Fruit fly (Drosophila melanogaster): ENCODE results near the gene klar.

Gene klar

dm6 chr3L:505782-506408, 34.5 kb downstream of the klar start (continued):
- TF ChIP-seq CG11902 (GFP tag; optimal IDR thresholded peaks at IDR 0.05) (peak; percentile 77), spab (GFP tag; optimal IDR thresholded peaks at IDR 0.05) (no peak), Hr39 (GFP tag; optimal IDR thresholded peaks at IDR 0.05) (peak; percentile 88), CG11294 (GFP tag; IDR thresholded peaks at IDR 0.05) (no peak), CG11762 (GFP tag; optimal IDR thresholded peaks at IDR 0.05; ENCODE audit: insufficient read depth) (no peak), salr (GFP tag; optimal IDR thresholded peaks at IDR 0.05) (peak; percentile 3 to 65), CG6854 (GFP tag; optimal IDR thresholded peaks at IDR 0.05) (peak; percentile 10), fkh (GFP tag; optimal IDR thresholded peaks at IDR 0.05) (no peak), Sox102F (GFP tag; optimal IDR thresholded peaks at IDR 0.05) (no peak), ss (GFP tag; optimal IDR thresholded peaks at IDR 0.05) (no peak), CG16779 (tag; optimal IDR thresholded peaks at IDR 0.05) (no peak), CG8119 (GFP tag; IDR thresholded peaks at IDR 0.05) (no peak), CG31627 (GFP tag; optimal IDR thresholded peaks at IDR 0.05) (peak; percentile 90), Smox (GFP tag; optimal IDR thresholded peaks at IDR 0.05) (no peak), CG7368 (GFP tag; optimal IDR thresholded peaks at IDR 0.05) (peak; percentile 68), CG6163 (GFP tag; IDR thresholded peaks at IDR 0.05) (peak; percentile 56; the same call in 2 of the 3 replicates), fd59A (GFP tag; optimal IDR thresholded peaks at IDR 0.05) (peak; percentile 9), Eip93F (GFP tag; optimal IDR thresholded peaks at IDR 0.05) (no peak), CG32006 (GFP tag; optimal IDR thresholded peaks at IDR 0.05) (peak; percentile 11), CG3919 (GFP tag; optimal IDR thresholded peaks at IDR 0.05) (peak; percentile 80), Sox15 (GFP tag; optimal IDR thresholded peaks at IDR 0.05) (peak; percentile 43), Lpt (GFP tag; optimal IDR thresholded peaks at IDR 0.05) (no peak), Blimp-1 (GFP tag; optimal IDR thresholded peaks at IDR 0.05) (peak; percentile 24), net (GFP tag; optimal IDR thresholded peaks at IDR 0.05) (peak; percentile 50), achi (GFP tag; optimal IDR thresholded peaks at IDR 0.05) (peak; percentile 46), CG8319 (GFP tag; optimal IDR thresholded peaks at IDR 0.05) (peak; percentile 26), fd85E (GFP tag; optimal IDR thresholded peaks at IDR 0.05) (peak; percentile 7), CG9139 (GFP tag; optimal IDR thresholded peaks at IDR 0.05) (no peak), dsx (GFP tag; optimal IDR thresholded peaks at IDR 0.05; ENCODE audit: poor library complexity, severe bottlenecking) (no peak), lz (GFP tag; optimal IDR thresholded peaks at IDR 0.05) (peak; percentile 83)

DNA sequence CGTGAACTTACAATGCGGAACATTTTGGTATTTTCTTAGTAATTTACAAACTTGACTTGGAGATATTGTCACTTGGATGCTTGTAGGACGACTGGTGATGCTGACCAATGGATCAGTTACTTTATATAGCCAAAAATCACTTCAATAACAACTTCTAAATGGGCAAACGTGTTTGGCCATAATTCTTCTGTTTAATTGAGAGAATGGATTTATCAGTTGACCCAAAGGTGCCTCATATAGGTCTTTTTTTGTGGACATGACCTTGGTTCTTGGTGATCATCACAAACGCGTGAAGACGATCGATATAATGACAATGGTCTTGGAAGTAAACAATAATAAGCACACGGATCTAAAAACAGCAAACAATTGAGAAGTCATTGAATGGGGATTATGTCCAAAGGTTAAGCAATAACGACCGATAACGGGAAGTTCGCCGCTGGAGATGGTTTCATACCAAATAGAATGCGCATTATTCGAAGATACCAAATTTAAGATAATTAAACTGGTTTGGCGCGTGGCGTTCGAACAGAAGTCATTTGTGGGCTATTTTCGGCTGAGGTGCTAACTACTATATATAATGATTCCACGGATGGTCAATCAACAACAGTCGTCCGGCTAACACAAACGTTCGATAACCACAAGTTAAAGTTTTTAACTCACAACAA, 39.9 kb downstream of the klar start, which contains the start of the genes CG34267 and CG34268:
TSS of gene CG34267 (minus strand) at position 101 of the 665 bp plus-strand sequence.
TSS of gene CG34268 (plus strand) at position 615 of the 665 bp plus-strand sequence.
- TF ChIP-seq Ets96B (tag; optimal IDR thresholded peaks at IDR 0.05), result no peak
- no peak for TF ChIP-seq eg (GFP tag; IDR thresholded peaks at IDR 0.05)
- TF ChIP-seq Sox15 (GFP tag; optimal IDR thresholded peaks at IDR 0.05), result no peak
- no peak for TF ChIP-seq CG10631 (GFP tag; optimal IDR thresholded peaks at IDR 0.05)
- TF ChIP-seq CG4318 (GFP tag; optimal IDR thresholded peaks at IDR 0.05), result no peak

- TF ChIP-seq Ets96B (tag; optimal IDR thresholded peaks at IDR 0.05), result no peak
- peak; percentile 33; the same call in 1 of the 3 replicates for TF ChIP-seq CG8119 (GFP tag; IDR thresholded peaks at IDR 0.05)
- peak; percentile 16 for TF ChIP-seq CG6854 (GFP tag; optimal IDR thresholded peaks at IDR 0.05)
- TF ChIP-seq CG11294 (GFP tag; IDR thresholded peaks at IDR 0.05), result no peak
- no peak for TF ChIP-seq lz (GFP tag; optimal IDR thresholded peaks at IDR 0.05)
- TF ChIP-seq CG8632 (GFP tag; optimal IDR thresholded peaks at IDR 0.05), result no peak
Observed at dm6 chr3L:490808-491114, 49.7 kb downstream of the klar start.

Data from whole organism, prepupa.